Worm (Caenorhabditis elegans): ENCODE measurements around the gene cdh-9.

DNA sequence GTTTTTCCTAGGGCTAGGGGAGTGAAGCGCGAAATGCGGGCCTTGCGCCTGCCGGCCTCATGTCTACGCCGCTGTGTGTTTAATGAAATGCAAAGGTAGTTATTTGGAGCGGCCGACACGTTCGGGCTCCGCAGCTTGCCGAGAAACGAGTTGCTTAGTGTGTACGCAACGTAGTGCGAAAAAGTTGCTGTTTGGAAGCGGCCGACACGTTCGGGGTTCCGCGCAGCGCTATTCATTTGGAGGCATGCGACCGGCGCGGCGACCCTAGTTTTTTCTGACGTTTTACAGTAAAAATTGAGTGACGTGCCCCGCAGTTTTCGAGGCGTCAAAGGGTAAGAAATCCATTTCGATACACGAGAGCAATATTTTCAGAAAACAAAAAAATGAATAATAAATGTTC, 49.4 kb upstream of the cdh-9 start:
- TF ChIP-seq ztf-29 (GFP tag; IDR thresholded peaks at IDR 0.05): no peak
- TF ChIP-seq flt-1 (GFP tag; IDR thresholded peaks at IDR 0.05): no peak
- no peak for TF ChIP-seq T22C8.4 (GFP tag; IDR thresholded peaks at IDR 0.05)
- no peak for TF ChIP-seq ztf-23 (GFP tag; IDR thresholded peaks at IDR 0.05)
